Worm (Caenorhabditis elegans) whole organism, L4 larva: ENCODE data around the gene lurp-4.

Experiments used
- ama-1 ChIP-seq: fragments of 150-350 bp; optimal IDR thresholded peaks from 2 replicates; lab custom pipeline; 2014; ENCODE audit warnings: inconsistent platforms, mixed read lengths
- ceh-28 ChIP-seq: fragments of 150-350 bp; optimal IDR thresholded peaks from 2 replicates; lab custom pipeline; 2014; ENCODE audit warnings: missing biosample characterization, missing genetic modification reagents, missing genetic modification characterization
- ceh-82 ChIP-seq: sonication (generic microtip); optimal IDR thresholded peaks from 2 replicates; lab custom pipeline; 2017; ENCODE audit warnings: missing biosample characterization, missing genetic modification characterization
- ctbp-1 ChIP-seq: fragments of 200-800 bp; sonication (Bioruptor generic); IDR thresholded peaks from 2 replicates; pipeline ENCODE4 v1.3.6; 2022; ENCODE audit warnings: missing genetic modification reagents, missing genetic modification characterization, missing compliant biosample characterization
- dve-1 ChIP-seq: sonication (generic microtip); optimal IDR thresholded peaks from 2 replicates; lab custom pipeline; 2017; ENCODE audit warnings: antibody characterized with exemption, mild to moderate bottlenecking, missing genetic modification characterization, missing compliant biosample characterization; ENCODE audit not compliant: insufficient read depth
- mep-1 ChIP-seq: fragments of 150-350 bp; sonication (generic microtip); optimal IDR thresholded peaks from 3 replicates; lab custom pipeline; 2014; ENCODE audit warnings: missing biosample characterization, missing genetic modification characterization
- nhr-10 ChIP-seq: fragments of 150-350 bp; optimal IDR thresholded peaks from 2 replicates; lab custom pipeline; 2014; ENCODE audit warnings: missing biosample characterization, missing genetic modification characterization
- nhr-237 ChIP-seq: sonication (generic microtip); optimal IDR thresholded peaks from 2 replicates; lab custom pipeline; 2017; ENCODE audit warnings: missing biosample characterization, missing genetic modification characterization
- nhr-77 ChIP-seq: fragments of 150-350 bp; optimal IDR thresholded peaks from 2 replicates; lab custom pipeline; 2014; ENCODE audit warnings: missing biosample characterization, missing genetic modification characterization
- pha-4 ChIP-seq, 2 experiments: fragments of 150-350 bp in 1 of 2; fragments of 200-800 bp in 1 of 2; sonication (Bioruptor generic) in 1 of 2; IDR thresholded peaks in 1 of 2; optimal IDR thresholded peaks in 1 of 2; 2 replicates each; pipeline versions ENCODE4 v1.3.6 to Lab custom; 2014 to 2022; ENCODE audit warnings: missing genetic modification characterization in 2 of 2, missing genetic modification reagents in 2 of 2, missing biosample characterization in 1 of 2, missing compliant biosample characterization in 1 of 2
- snpc-4 ChIP-seq: fragments of 150-350 bp; optimal IDR thresholded peaks from 2 replicates; lab custom pipeline; 2014; ENCODE audit warnings: missing biosample characterization, missing genetic modification characterization
- unc-39 ChIP-seq: sonication (generic microtip); optimal IDR thresholded peaks from 2 replicates; lab custom pipeline; 2017; ENCODE audit warnings: missing biosample characterization, missing genetic modification characterization
- zag-1 ChIP-seq: fragments of 150-350 bp; optimal IDR thresholded peaks from 2 replicates; lab custom pipeline; 2014; ENCODE audit warnings: missing biosample characterization, missing genetic modification characterization

- TF ChIP-seq zag-1 (tag; lab: Kevin White, UChicago) (no peak), nhr-77 (tag; lab: Kevin White, UChicago) (peak; percentile 38), unc-39 (tag; lab: Kevin White, UChicago) (no peak), ctbp-1 (GFP tag; lab: Robert Waterston, UW) (no peak), snpc-4 (tag; lab: Kevin White, UChicago) (no peak), ama-1 (peak; percentile 73), nhr-10 (no peak), ceh-28 (tag; lab: Kevin White, UChicago) (no peak), ceh-82 (tag; lab: Kevin White, UChicago) (no peak), nhr-237 (tag; lab: Kevin White, UChicago) (no peak), mep-1 (peak; percentile 30), dve-1 (tag; lab: Kevin White, UChicago) (peak; percentile 67), pha-4 (GFP tag; IDR thresholded peaks at IDR 0.05; lab: Robert Waterston, UW) (no peak), pha-4 (tag; optimal IDR thresholded peaks at IDR 0.05; lab: Kevin White, UChicago) (no peak)
Measured at ce11 chrV:13049149-13049610, 43.3 kb upstream of the lurp-4 start, which contains the start of gene W07G4.8.
